Worm (Caenorhabditis elegans) whole organism, L4 larva: ENCODE measurements around the gene arf-6.

Experiments
- F44E2.7 ChIP-seq: fragments of 200-800 bp; sonication (Bioruptor generic); IDR thresholded peaks from 2 replicates; pipeline ENCODE4 v2.1.2; 2022; ENCODE audit warnings: missing genetic modification characterization, missing compliant biosample characterization
- T26A8.4 ChIP-seq: fragments of 200-800 bp; sonication (Bioruptor generic); IDR thresholded peaks from 2 replicates; pipeline ENCODE4 v1.3.6; 2022; ENCODE audit warnings: missing genetic modification characterization, missing compliant biosample characterization
- Y5F2A.4 ChIP-seq: fragments of 200-800 bp; sonication (Bioruptor generic); optimal IDR thresholded peaks from 2 replicates; lab custom pipeline; 2018; ENCODE audit warnings: mild to moderate bottlenecking, missing genetic modification characterization, missing compliant biosample characterization
- Y75B8A.6 ChIP-seq: fragments of 200-800 bp; sonication (Bioruptor generic); IDR thresholded peaks from 2 replicates; pipeline ENCODE4 v1.3.6; 2022; ENCODE audit warnings: missing genetic modification reagents, missing genetic modification characterization, missing compliant biosample characterization
- ZK546.5 ChIP-seq, 2 experiments: sonication (generic microtip); optimal IDR thresholded peaks; 2 replicates each; lab custom pipeline; 2017; ENCODE audit warnings: missing biosample characterization in 2 of 2, missing genetic modification characterization in 2 of 2
- aha-1 ChIP-seq: fragments of 150-350 bp; peaks from one replicate; lab custom pipeline; 2014; ENCODE audit warnings: missing biosample characterization, missing genetic modification characterization
- aly-2 ChIP-seq: sonication (generic microtip); optimal IDR thresholded peaks from 2 replicates; lab custom pipeline; 2018; ENCODE audit warnings: missing biosample characterization, missing genetic modification characterization
- ceh-20 ChIP-seq: fragments of 200-800 bp; sonication (Bioruptor generic); IDR thresholded peaks from 2 replicates; pipeline ENCODE4 v1.3.6; 2022; ENCODE audit warnings: missing genetic modification reagents, missing genetic modification characterization, missing compliant biosample characterization
- ceh-32 ChIP-seq: sonication (generic microtip); optimal IDR thresholded peaks from 2 replicates; lab custom pipeline; 2016; ENCODE audit warnings: mild to moderate bottlenecking, missing genetic modification characterization, missing compliant biosample characterization; ENCODE audit not compliant: poor library complexity
- cey-2 ChIP-seq: sonication (generic microtip); optimal IDR thresholded peaks from 3 replicates; lab custom pipeline; 2017; ENCODE audit warnings: missing genetic modification characterization, mild to moderate bottlenecking, missing compliant biosample characterization, antibody characterized with exemption, borderline replicate concordance; ENCODE audit not compliant: insufficient read depth
- ctbp-1 ChIP-seq: fragments of 200-800 bp; sonication (Bioruptor generic); IDR thresholded peaks from 2 replicates; pipeline ENCODE4 v1.3.6; 2022; ENCODE audit warnings: missing genetic modification reagents, missing genetic modification characterization, missing compliant biosample characterization
- egl-43 ChIP-seq: fragments of 200-800 bp; sonication (Bioruptor generic); IDR thresholded peaks from 2 replicates; pipeline ENCODE4 v1.3.6; 2022; ENCODE audit warnings: missing genetic modification reagents, missing genetic modification characterization, missing compliant biosample characterization
- fos-1 ChIP-seq: fragments of 150-350 bp; optimal IDR thresholded peaks from 2 replicates; lab custom pipeline; 2014; ENCODE audit warnings: missing biosample characterization, missing genetic modification characterization
- gei-8 ChIP-seq: fragments of 200-800 bp; sonication (Bioruptor generic); optimal IDR thresholded peaks from 2 replicates; lab custom pipeline; 2018; ENCODE audit warnings: mild to moderate bottlenecking, missing genetic modification characterization, missing compliant biosample characterization
- hlh-11 ChIP-seq: fragments of 200-800 bp; sonication (Bioruptor generic); optimal IDR thresholded peaks from 2 replicates; lab custom pipeline; 2018; ENCODE audit warnings: mild to moderate bottlenecking, missing genetic modification characterization, missing compliant biosample characterization
- lim-7 ChIP-seq: fragments of 200-800 bp; sonication (Bioruptor generic); IDR thresholded peaks from 2 replicates; pipeline ENCODE4 v1.3.6; 2022; ENCODE audit warnings: missing genetic modification characterization, missing compliant biosample characterization
- lin-13 ChIP-seq: fragments of 150-350 bp; optimal IDR thresholded peaks from 2 replicates; lab custom pipeline; 2014; ENCODE audit warnings: missing biosample characterization, missing genetic modification reagents, missing genetic modification characterization
- lin-15B ChIP-seq: fragments of 150-350 bp; sonication (generic microtip); optimal IDR thresholded peaks from 3 replicates; lab custom pipeline; 2014; ENCODE audit warnings: missing biosample characterization, missing genetic modification characterization
- lin-29 ChIP-seq: fragments of 200-800 bp; sonication (Bioruptor generic); IDR thresholded peaks from 2 replicates; pipeline ENCODE4 v1.3.6; 2022; ENCODE audit warnings: missing genetic modification reagents, missing genetic modification characterization, missing compliant biosample characterization
- lir-3 ChIP-seq: sonication (generic microtip); optimal IDR thresholded peaks from 2 replicates; lab custom pipeline; 2016; ENCODE audit warnings: mild to moderate bottlenecking, missing genetic modification characterization, missing compliant biosample characterization
- lsy-2 ChIP-seq, 2 experiments: fragments of 150-350 bp in 1 of 2; sonication (generic microtip) in 1 of 2; optimal IDR thresholded peaks; 2 replicates each; lab custom pipeline; 2014 to 2017; ENCODE audit warnings: missing biosample characterization in 2 of 2, missing genetic modification characterization in 2 of 2
- mep-1 ChIP-seq: fragments of 150-350 bp; sonication (generic microtip); optimal IDR thresholded peaks from 3 replicates; lab custom pipeline; 2014; ENCODE audit warnings: missing biosample characterization, missing genetic modification characterization
- nhr-11 ChIP-seq: fragments of 150-350 bp; optimal IDR thresholded peaks from 2 replicates; lab custom pipeline; 2014; ENCODE audit warnings: missing biosample characterization, missing genetic modification characterization
- nhr-237 ChIP-seq: sonication (generic microtip); optimal IDR thresholded peaks from 2 replicates; lab custom pipeline; 2017; ENCODE audit warnings: missing biosample characterization, missing genetic modification characterization
- nhr-48 ChIP-seq: sonication (generic microtip); optimal IDR thresholded peaks from 2 replicates; lab custom pipeline; 2016; ENCODE audit warnings: mild to moderate bottlenecking, missing genetic modification characterization, missing compliant biosample characterization
- nhr-6 ChIP-seq: fragments of 150-350 bp; optimal IDR thresholded peaks from 2 replicates; lab custom pipeline; 2014; ENCODE audit warnings: missing biosample characterization, missing genetic modification characterization
- nhr-76 ChIP-seq: fragments of 150-350 bp; optimal IDR thresholded peaks from 2 replicates; lab custom pipeline; 2014; ENCODE audit warnings: missing biosample characterization, missing genetic modification characterization
- php-3 ChIP-seq: fragments of 200-800 bp; sonication (Bioruptor generic); IDR thresholded peaks from 2 replicates; pipeline ENCODE4 v1.3.6; 2022; ENCODE audit warnings: missing genetic modification reagents, missing genetic modification characterization, missing compliant biosample characterization
- pqm-1 ChIP-seq: sonication (generic microtip); optimal IDR thresholded peaks from 2 replicates; lab custom pipeline; 2017; ENCODE audit warnings: missing biosample characterization, missing genetic modification characterization
- saeg-2 ChIP-seq: fragments of 200-800 bp; sonication (Bioruptor generic); IDR thresholded peaks from 2 replicates; pipeline ENCODE4 v1.3.6; 2022; ENCODE audit warnings: missing genetic modification reagents, missing genetic modification characterization, missing compliant biosample characterization
- set-16 ChIP-seq: fragments of 200-800 bp; sonication (Bioruptor generic); IDR thresholded peaks from 2 replicates; pipeline ENCODE4 v1.3.6; 2022; ENCODE audit warnings: missing genetic modification reagents, missing genetic modification characterization, missing compliant biosample characterization
- snpc-1.2 ChIP-seq: fragments of 200-800 bp; sonication (Bioruptor generic); IDR thresholded peaks from 2 replicates; pipeline ENCODE4 v1.3.6; 2022; ENCODE audit warnings: missing genetic modification reagents, missing genetic modification characterization, missing compliant biosample characterization
- tra-1 ChIP-seq: fragments of 200-800 bp; sonication (Bioruptor generic); IDR thresholded peaks from 2 replicates; pipeline ENCODE4 v1.3.6; 2022; ENCODE audit warnings: missing genetic modification reagents, missing genetic modification characterization, missing compliant biosample characterization
- unc-39 ChIP-seq: sonication (generic microtip); optimal IDR thresholded peaks from 2 replicates; lab custom pipeline; 2017; ENCODE audit warnings: missing biosample characterization, missing genetic modification characterization
- unc-62 ChIP-seq, 3 experiments: fragments of 150-350 bp in 1 of 3; sonication (generic microtip); optimal IDR thresholded peaks in 2 of 3; peaks in 1 of 3; 1 replicate in 1 of 3; 2 replicates in 2 of 3; lab custom pipeline; 2014 to 2017; ENCODE audit warnings: missing biosample characterization in 3 of 3, missing genetic modification characterization in 3 of 3, missing genetic modification reagents in 3 of 3, missing genotype in 1 of 3
- zag-1 ChIP-seq: fragments of 150-350 bp; optimal IDR thresholded peaks from 2 replicates; lab custom pipeline; 2014; ENCODE audit warnings: missing biosample characterization, missing genetic modification characterization
- zip-2 ChIP-seq: fragments of 150-350 bp; optimal IDR thresholded peaks from 2 replicates; lab custom pipeline; 2014; ENCODE audit warnings: missing biosample characterization, missing genetic modification characterization
- ztf-7 ChIP-seq: fragments of 150-350 bp; optimal IDR thresholded peaks from 2 replicates; lab custom pipeline; 2014; ENCODE audit warnings: missing biosample characterization, missing genetic modification characterization

Gene arf-6

ce11 chrIV:16921999-16922398 lies 24.9 kb upstream of the arf-6 start:
- TF ChIP-seq set-16 (GFP tag; lab: Robert Waterston, UW) (peak; percentile 59; the same call in 1 of the 2 replicates), nhr-48 (no peak), Y5F2A.4 (no peak), snpc-1.2 (0 out of 2 replicates have a peak, but pooled peaks have one; percentile 35), lir-3 (tag; lab: Kevin White, UChicago) (no peak), egl-43 (GFP tag; lab: Robert Waterston, UW) (0 out of 2 replicates have a peak, but pooled peaks have one; percentile 24), aha-1 (tag; lab: Kevin White, UChicago) (peak; percentile 34)

- TF ChIP-seq lin-13 (GFP tag; lab: Kevin White, UChicago): no peak
- no peak for TF ChIP-seq aly-2 (tag; lab: Kevin White, UChicago)
- TF ChIP-seq snpc-1.2: no peak
- TF ChIP-seq zag-1 (tag; lab: Kevin White, UChicago): no peak
- no peak for TF ChIP-seq nhr-76 (tag; lab: Kevin White, UChicago)
- TF ChIP-seq lsy-2 (tag; optimal IDR thresholded peaks at IDR 0.05; lab: Kevin White, UChicago): no peak
- TF ChIP-seq nhr-48: no peak
- TF ChIP-seq lim-7 (GFP tag; lab: Robert Waterston, UW): no peak
- no peak for TF ChIP-seq mep-1 (tag; lab: Kevin White, UChicago)
- no peak for TF ChIP-seq unc-39 (tag; lab: Kevin White, UChicago)
Observed at ce11 chrIV:16924092-16924491, 22.8 kb upstream of the arf-6 start, which contains the start of gene nep-24. Gene nep-24, plus strand, starts transcription at chrIV:16924392.

ce11 chrIV:16925363-16925863 lies 21.5 kb upstream of the arf-6 start:
- TF ChIP-seq snpc-1.2 (peak; percentile 70), set-16 (GFP tag; lab: Robert Waterston, UW) (peak; percentile 88), nhr-237 (no peak)

ce11 chrIV:16926558-16926957 lies 20.4 kb upstream of the arf-6 start:
- TF ChIP-seq unc-62 (GFP tag; optimal IDR thresholded peaks at IDR 0.05 in 1 of 2; lab: Kevin White, UChicago): peak in 1 of 2 experiments; percentile 55
- TF ChIP-seq unc-62 (tag; optimal IDR thresholded peaks at IDR 0.05; lab: Kevin White, UChicago): no peak
- TF ChIP-seq aha-1 (tag; lab: Kevin White, UChicago): peak; percentile 66
- no peak for TF ChIP-seq php-3 (GFP tag; lab: Robert Waterston, UW)
- TF ChIP-seq, all 104 proteins: peak for 2

- TF ChIP-seq lsy-2 (tag; optimal IDR thresholded peaks at IDR 0.05; lab: Kevin White, UChicago): no peak
- no peak for TF ChIP-seq Y75B8A.6 (GFP tag; lab: Robert Waterston, UW)
- no peak for TF ChIP-seq hlh-11
- no peak for TF ChIP-seq ceh-20 (GFP tag; lab: Robert Waterston, UW)
- no peak for TF ChIP-seq pqm-1 (tag; lab: Kevin White, UChicago)
- TF ChIP-seq nhr-76 (tag; lab: Kevin White, UChicago): no peak
- TF ChIP-seq saeg-2 (GFP tag; lab: Robert Waterston, UW): no peak
- no peak for TF ChIP-seq T26A8.4 (GFP tag; lab: Robert Waterston, UW)
- no peak for TF ChIP-seq ZK546.5 (tag; optimal IDR thresholded peaks at IDR 0.05; lab: Kevin White, UChicago)
- TF ChIP-seq gei-8 (GFP tag; lab: Kevin White, UChicago): no peak
- no peak for TF ChIP-seq tra-1 (GFP tag; lab: Robert Waterston, UW)
- no peak for TF ChIP-seq ctbp-1 (GFP tag; lab: Robert Waterston, UW)
- no peak for TF ChIP-seq lin-29 (GFP tag; lab: Robert Waterston, UW)
Observed at ce11 chrIV:16931077-16931476, 15.8 kb upstream of the arf-6 start, which contains the start of gene Y116A8C.49. Gene Y116A8C.49, minus strand, starts transcription at chrIV:16931177.

- no peak for TF ChIP-seq fos-1
- TF ChIP-seq unc-62 (GFP tag; optimal IDR thresholded peaks at IDR 0.05 in 1 of 2; lab: Kevin White, UChicago): peak in 1 of 2 experiments; percentile 13
- TF ChIP-seq unc-62 (tag; optimal IDR thresholded peaks at IDR 0.05; lab: Kevin White, UChicago): no peak
- TF ChIP-seq F44E2.7 (GFP tag; lab: Robert Waterston, UW): no peak
- TF ChIP-seq zip-2 (tag; lab: Kevin White, UChicago): no peak
- no peak for TF ChIP-seq nhr-6 (tag; lab: Kevin White, UChicago)
- peak; percentile 94 for TF ChIP-seq set-16 (GFP tag; lab: Robert Waterston, UW)
- TF ChIP-seq nhr-11 (tag; lab: Kevin White, UChicago): no peak
- no peak for TF ChIP-seq ztf-7 (tag; lab: Kevin White, UChicago)
- TF ChIP-seq lin-15B (tag; lab: Kevin White, UChicago): no peak
- TF ChIP-seq cey-2: no peak
- no peak for TF ChIP-seq T26A8.4 (GFP tag; lab: Robert Waterston, UW)
- TF ChIP-seq ceh-32 (tag; lab: Kevin White, UChicago): no peak
Observed at ce11 chrIV:16936053-16936452, 10.9 kb upstream of the arf-6 start.
